Worm (Caenorhabditis elegans): ENCODE data around the gene srg-69.

Gene srg-69

ce11 chrII:5355384-5355783 lies at the start of gene srg-69:
TSS of gene srg-69 (plus strand) at chrII:5355684.
- no peak for TF ChIP-seq hmbx-1 (tag; optimal IDR thresholded peaks at IDR 0.05)
- no peak for TF ChIP-seq pes-1 (GFP tag; IDR thresholded peaks at IDR 0.05)
- TF ChIP-seq tbx-37 (GFP tag; conservative IDR thresholded peaks at IDR 0.05), result no peak
- no peak for TF ChIP-seq F13C5.2 (tag; optimal IDR thresholded peaks at IDR 0.05)
- no peak for TF ChIP-seq hmg-4 (GFP tag; optimal IDR thresholded peaks at IDR 0.05)
- TF ChIP-seq ceh-36 (tag; optimal IDR thresholded peaks at IDR 0.05), result no peak
- no peak for TF ChIP-seq ceh-13 (GFP tag; optimal IDR thresholded peaks at IDR 0.05)
- no peak for TF ChIP-seq tra-4 (tag; optimal IDR thresholded peaks at IDR 0.05)
- TF ChIP-seq sea-1 (GFP tag; conservative IDR thresholded peaks at IDR 0.05), result no peak
- TF ChIP-seq aly-1 (tag; optimal IDR thresholded peaks at IDR 0.05), result no peak

- no peak for TF ChIP-seq ceh-13 (GFP tag; optimal IDR thresholded peaks at IDR 0.05)
- no peak for TF ChIP-seq tbx-11 (GFP tag; IDR thresholded peaks at IDR 0.05)
- no peak for TF ChIP-seq tra-4 (tag; optimal IDR thresholded peaks at IDR 0.05)
- no peak for TF ChIP-seq sea-1 (GFP tag; conservative IDR thresholded peaks at IDR 0.05)
- TF ChIP-seq hnd-1 (tag; optimal IDR thresholded peaks at IDR 0.05), result no peak
- TF ChIP-seq B0310.2 (tag; optimal IDR thresholded peaks at IDR 0.05), result no peak
- no peak for TF ChIP-seq F13C5.2 (tag; optimal IDR thresholded peaks at IDR 0.05)
- no peak for TF ChIP-seq hmbx-1 (tag; optimal IDR thresholded peaks at IDR 0.05)
- no peak for TF ChIP-seq pes-1 (GFP tag; IDR thresholded peaks at IDR 0.05)
- TF ChIP-seq aly-1 (tag; optimal IDR thresholded peaks at IDR 0.05), result no peak
- TF ChIP-seq ama-1 (optimal IDR thresholded peaks at IDR 0.05), result no peak
- TF ChIP-seq tbx-37 (GFP tag; conservative IDR thresholded peaks at IDR 0.05), result no peak
- no peak for TF ChIP-seq ets-7 (tag; optimal IDR thresholded peaks at IDR 0.05)
- TF ChIP-seq scrt-1 (GFP tag; IDR thresholded peaks at IDR 0.05), result no peak
- TF ChIP-seq flt-1 (GFP tag; IDR thresholded peaks at IDR 0.05), result no peak
- TF ChIP-seq hmg-4 (GFP tag; optimal IDR thresholded peaks at IDR 0.05), result no peak
- no peak for TF ChIP-seq ceh-36 (tag; optimal IDR thresholded peaks at IDR 0.05)
These were observed 49.3 kb upstream of the srg-69 start for ce11 chrII:5306197-5306596.

- no peak for TF ChIP-seq flt-1 (GFP tag; IDR thresholded peaks at IDR 0.05)
- no peak for TF ChIP-seq hmbx-1 (tag; optimal IDR thresholded peaks at IDR 0.05)
- TF ChIP-seq ceh-13 (GFP tag; optimal IDR thresholded peaks at IDR 0.05), result no peak
- TF ChIP-seq pes-1 (GFP tag; IDR thresholded peaks at IDR 0.05), result no peak
- no peak for TF ChIP-seq hnd-1 (tag; optimal IDR thresholded peaks at IDR 0.05)
- no peak for TF ChIP-seq scrt-1 (GFP tag; IDR thresholded peaks at IDR 0.05)
- TF ChIP-seq tbx-37 (GFP tag; conservative IDR thresholded peaks at IDR 0.05), result no peak
- no peak for TF ChIP-seq ama-1 (optimal IDR thresholded peaks at IDR 0.05)
- no peak for TF ChIP-seq hmg-4 (GFP tag; optimal IDR thresholded peaks at IDR 0.05)
These were observed 48.3 kb upstream of the srg-69 start for ce11 chrII:5307203-5307602.

ce11 chrII:5308961-5309360 lies 46.5 kb upstream of the srg-69 start:
- no peak for TF ChIP-seq hmg-4 (GFP tag; optimal IDR thresholded peaks at IDR 0.05)
- TF ChIP-seq F13C5.2 (tag; optimal IDR thresholded peaks at IDR 0.05), result no peak

- TF ChIP-seq hnd-1 (tag; optimal IDR thresholded peaks at IDR 0.05) (no peak), tra-4 (tag; optimal IDR thresholded peaks at IDR 0.05) (no peak), F13C5.2 (tag; optimal IDR thresholded peaks at IDR 0.05) (no peak), ets-7 (tag; optimal IDR thresholded peaks at IDR 0.05) (no peak), flt-1 (GFP tag; IDR thresholded peaks at IDR 0.05) (no peak), ceh-13 (GFP tag; optimal IDR thresholded peaks at IDR 0.05) (no peak), tbx-11 (GFP tag; IDR thresholded peaks at IDR 0.05) (no peak), ceh-36 (tag; optimal IDR thresholded peaks at IDR 0.05) (no peak), sea-1 (GFP tag; conservative IDR thresholded peaks at IDR 0.05) (no peak), pes-1 (GFP tag; IDR thresholded peaks at IDR 0.05) (no peak), B0310.2 (tag; optimal IDR thresholded peaks at IDR 0.05) (no peak), ama-1 (optimal IDR thresholded peaks at IDR 0.05) (no peak), tbx-37 (GFP tag; conservative IDR thresholded peaks at IDR 0.05) (no peak), scrt-1 (GFP tag; IDR thresholded peaks at IDR 0.05) (no peak), hmbx-1 (tag; optimal IDR thresholded peaks at IDR 0.05) (no peak), hmg-4 (GFP tag; optimal IDR thresholded peaks at IDR 0.05) (no peak), aly-1 (tag; optimal IDR thresholded peaks at IDR 0.05) (no peak)
These were observed 45.8 kb upstream of the srg-69 start for ce11 chrII:5309720-5310119.

ce11 chrII:5310795-5311194 lies 44.7 kb upstream of the srg-69 start:
- TF ChIP-seq ama-1 (optimal IDR thresholded peaks at IDR 0.05) (no peak), pes-1 (GFP tag; IDR thresholded peaks at IDR 0.05) (no peak), F13C5.2 (tag; optimal IDR thresholded peaks at IDR 0.05) (no peak), tbx-37 (GFP tag; conservative IDR thresholded peaks at IDR 0.05) (no peak), ets-7 (tag; optimal IDR thresholded peaks at IDR 0.05) (no peak), flt-1 (GFP tag; IDR thresholded peaks at IDR 0.05) (no peak), hnd-1 (tag; optimal IDR thresholded peaks at IDR 0.05) (no peak), hmg-4 (GFP tag; optimal IDR thresholded peaks at IDR 0.05) (no peak), tbx-11 (GFP tag; IDR thresholded peaks at IDR 0.05) (no peak), ceh-13 (GFP tag; optimal IDR thresholded peaks at IDR 0.05) (no peak), B0310.2 (tag; optimal IDR thresholded peaks at IDR 0.05) (no peak), sea-1 (GFP tag; conservative IDR thresholded peaks at IDR 0.05) (no peak), aly-1 (tag; optimal IDR thresholded peaks at IDR 0.05) (no peak), hmbx-1 (tag; optimal IDR thresholded peaks at IDR 0.05) (no peak), scrt-1 (GFP tag; IDR thresholded peaks at IDR 0.05) (no peak), ceh-36 (tag; optimal IDR thresholded peaks at IDR 0.05) (no peak)

- TF ChIP-seq B0310.2 (tag; optimal IDR thresholded peaks at IDR 0.05), result no peak
- no peak for TF ChIP-seq hnd-1 (tag; optimal IDR thresholded peaks at IDR 0.05)
- TF ChIP-seq hmg-4 (GFP tag; optimal IDR thresholded peaks at IDR 0.05), result no peak
- TF ChIP-seq scrt-1 (GFP tag; IDR thresholded peaks at IDR 0.05), result no peak
- TF ChIP-seq ama-1 (optimal IDR thresholded peaks at IDR 0.05), result no peak
- no peak for TF ChIP-seq pes-1 (GFP tag; IDR thresholded peaks at IDR 0.05)
- TF ChIP-seq sea-1 (GFP tag; conservative IDR thresholded peaks at IDR 0.05), result no peak
- no peak for TF ChIP-seq flt-1 (GFP tag; IDR thresholded peaks at IDR 0.05)
- no peak for TF ChIP-seq ceh-13 (GFP tag; optimal IDR thresholded peaks at IDR 0.05)
- no peak for TF ChIP-seq ets-7 (tag; optimal IDR thresholded peaks at IDR 0.05)
- TF ChIP-seq hmbx-1 (tag; optimal IDR thresholded peaks at IDR 0.05), result no peak
- TF ChIP-seq tbx-37 (GFP tag; conservative IDR thresholded peaks at IDR 0.05), result no peak
- no peak for TF ChIP-seq aly-1 (tag; optimal IDR thresholded peaks at IDR 0.05)
- TF ChIP-seq ceh-36 (tag; optimal IDR thresholded peaks at IDR 0.05), result no peak
- no peak for TF ChIP-seq tra-4 (tag; optimal IDR thresholded peaks at IDR 0.05)
- TF ChIP-seq F13C5.2 (tag; optimal IDR thresholded peaks at IDR 0.05), result no peak
- TF ChIP-seq tbx-11 (GFP tag; IDR thresholded peaks at IDR 0.05), result no peak
These were observed 43.7 kb upstream of the srg-69 start, which contains the start of gene gcy-12 for ce11 chrII:5311746-5312145. TSS of gene gcy-12 (plus strand) at chrII:5312046.

All from whole organism, early embryonic.